Fruit fly (Drosophila melanogaster) whole organism, embryonic: ENCODE results near the gene CG13110.

Source experiments
- CG10209 ChIP-seq: fragments of 200-800 bp; sonication (Bioruptor generic); optimal IDR thresholded peaks from 3 replicates; lab custom pipeline; 2017; ENCODE audit warnings: missing biosample characterization, mild to moderate bottlenecking, missing genetic modification characterization, missing genetic modification reagents
- CG10366 ChIP-seq: fragments of 200-800 bp; sonication (Bioruptor generic); IDR thresholded peaks from 2 replicates; pipeline ENCODE4 v1.3.6; 2022; ENCODE audit warnings: missing biosample characterization, missing genetic modification characterization
- CG10462 ChIP-seq: fragments of 200-800 bp; sonication (Bioruptor generic); optimal IDR thresholded peaks from 2 replicates; lab custom pipeline; 2016; ENCODE audit warnings: missing biosample characterization, missing genetic modification characterization
- CG10543 ChIP-seq: fragments of 200-800 bp; sonication (Bioruptor generic); optimal IDR thresholded peaks from 3 replicates; lab custom pipeline; 2017; ENCODE audit warnings: missing biosample characterization, mild to moderate bottlenecking, missing genetic modification characterization, moderate library complexity
- CG1233 ChIP-seq: fragments of 200-800 bp; sonication (Bioruptor generic); optimal IDR thresholded peaks from 4 replicates; lab custom pipeline; 2018; ENCODE audit warnings: missing biosample characterization, mild to moderate bottlenecking, missing genetic modification characterization
- CG13296 ChIP-seq: fragments of 200-800 bp; sonication (Bioruptor generic); optimal IDR thresholded peaks from 3 replicates; lab custom pipeline; 2018; ENCODE audit warnings: missing biosample characterization, mild to moderate bottlenecking, missing genetic modification characterization
- CG13424 ChIP-seq: fragments of 200-800 bp; sonication (Bioruptor generic); optimal IDR thresholded peaks from 2 replicates; lab custom pipeline; 2019; ENCODE audit warnings: missing biosample characterization, mild to moderate bottlenecking, missing genetic modification characterization, moderate library complexity
- CG13775 ChIP-seq: fragments of 200-800 bp; sonication (Bioruptor generic); optimal IDR thresholded peaks from 3 replicates; lab custom pipeline; 2017; ENCODE audit warnings: missing biosample characterization, mild to moderate bottlenecking, missing genetic modification characterization
- CG13894 ChIP-seq: fragments of 200-800 bp; sonication (Bioruptor generic); optimal IDR thresholded peaks from 3 replicates; lab custom pipeline; 2018; ENCODE audit warnings: missing biosample characterization, mild to moderate bottlenecking, missing genetic modification characterization, moderate library complexity
- CG14667 ChIP-seq: fragments of 200-800 bp; sonication (Bioruptor generic); IDR thresholded peaks from 2 replicates; pipeline ENCODE4 v1.3.6; 2022; ENCODE audit warnings: missing biosample characterization, missing genetic modification characterization
- CG15601 ChIP-seq: fragments of 200-800 bp; sonication (Bioruptor generic); optimal IDR thresholded peaks from 3 replicates; lab custom pipeline; 2019; ENCODE audit warnings: missing biosample characterization, mild to moderate bottlenecking, missing genetic modification characterization, moderate library complexity
- CG1832 ChIP-seq: fragments of 200-800 bp; sonication (Bioruptor generic); optimal IDR thresholded peaks from 2 replicates; lab custom pipeline; 2017; ENCODE audit warnings: missing biosample characterization, mild to moderate bottlenecking, missing genetic modification characterization, inconsistent platforms
- CG2202 ChIP-seq: fragments of 200-800 bp; sonication (Bioruptor generic); optimal IDR thresholded peaks from 2 replicates; lab custom pipeline; 2018; ENCODE audit warnings: missing biosample characterization, mild to moderate bottlenecking, missing genetic modification characterization
- CG2678 ChIP-seq: fragments of 200-800 bp; sonication (Bioruptor generic); optimal IDR thresholded peaks from 3 replicates; lab custom pipeline; 2019; ENCODE audit warnings: missing biosample characterization, mild to moderate bottlenecking, missing genetic modification characterization, moderate library complexity
- CG32772 ChIP-seq: fragments of 200-800 bp; sonication (Bioruptor generic); IDR thresholded peaks from 2 replicates; pipeline ENCODE4 v1.3.6; 2022; ENCODE audit warnings: missing biosample characterization, missing genetic modification characterization
- CG3847 ChIP-seq: fragments of 200-800 bp; sonication (Bioruptor generic); IDR thresholded peaks from 2 replicates; pipeline ENCODE4 v1.3.6; 2022; ENCODE audit warnings: missing biosample characterization, missing genetic modification characterization
- CG6175 ChIP-seq: fragments of 200-800 bp; sonication (Bioruptor generic); IDR thresholded peaks from 3 replicates; pipeline ENCODE4 v1.3.6; 2022; ENCODE audit warnings: missing biosample characterization, missing genetic modification characterization
- CG7963 ChIP-seq: fragments of 200-800 bp; sonication (Bioruptor generic); IDR thresholded peaks from 3 replicates; pipeline ENCODE4 v1.3.6; 2022; ENCODE audit warnings: missing biosample characterization, missing genetic modification characterization; ENCODE audit not compliant: partially characterized antibody
- CG8359 ChIP-seq: fragments of 200-800 bp; sonication (Bioruptor generic); optimal IDR thresholded peaks from 2 replicates; lab custom pipeline; 2017; ENCODE audit warnings: missing biosample characterization, mild to moderate bottlenecking, missing genetic modification characterization, borderline replicate concordance
- CG9817 ChIP-seq: fragments of 200-800 bp; sonication (Bioruptor generic); optimal IDR thresholded peaks from 2 replicates; lab custom pipeline; 2018; ENCODE audit warnings: missing biosample characterization, mild to moderate bottlenecking, missing genetic modification characterization, moderate library complexity
- D19B ChIP-seq: fragments of 200-800 bp; sonication (Bioruptor generic); optimal IDR thresholded peaks from 2 replicates; lab custom pipeline; 2017; ENCODE audit warnings: missing biosample characterization, mild to moderate bottlenecking, missing genetic modification characterization
- Dref ChIP-seq: fragments of 200-800 bp; sonication (Bioruptor generic); IDR thresholded peaks from 2 replicates; pipeline ENCODE4 v1.3.6; 2022; ENCODE audit warnings: missing biosample characterization, missing genetic modification characterization
- Drgx ChIP-seq: fragments of 200-800 bp; sonication (Bioruptor generic); IDR thresholded peaks from 2 replicates; pipeline ENCODE4 v1.3.6; 2022; ENCODE audit warnings: missing biosample characterization, missing genetic modification characterization
- Fer2 ChIP-seq: fragments of 200-800 bp; sonication (Bioruptor generic); optimal IDR thresholded peaks from 2 replicates; lab custom pipeline; 2018; ENCODE audit warnings: missing biosample characterization, mild to moderate bottlenecking, missing genetic modification characterization, moderate library complexity
- GATAe ChIP-seq: fragments of 200-800 bp; sonication (Bioruptor generic); conservative IDR thresholded peaks from 2 replicates; pipeline ENCODE4 v1.3.6; 2022; ENCODE audit warnings: missing biosample characterization, missing genetic modification characterization
- H2.0 ChIP-seq: fragments of 200-800 bp; sonication (Bioruptor generic); IDR thresholded peaks from 2 replicates; pipeline ENCODE4 v1.3.6; 2022; ENCODE audit warnings: missing biosample characterization, missing genetic modification characterization
- Hey ChIP-seq: fragments of 200-800 bp; sonication (Bioruptor generic); optimal IDR thresholded peaks from 3 replicates; lab custom pipeline; 2018; ENCODE audit warnings: missing biosample characterization, mild to moderate bottlenecking, missing genetic modification characterization
- Mes4 ChIP-seq: fragments of 200-800 bp; sonication (Bioruptor generic); optimal IDR thresholded peaks from 2 replicates; lab custom pipeline; 2016; ENCODE audit warnings: missing biosample characterization, missing genetic modification characterization
- NfI ChIP-seq: fragments of 200-800 bp; sonication (Bioruptor generic); optimal IDR thresholded peaks from 3 replicates; lab custom pipeline; 2018; ENCODE audit warnings: missing biosample characterization, mild to moderate bottlenecking, missing genetic modification characterization, moderate library complexity
- Sry-β ChIP-seq: fragments of 200-800 bp; sonication (Bioruptor generic); optimal IDR thresholded peaks from 2 replicates; lab custom pipeline; 2018; ENCODE audit warnings: missing biosample characterization, mild to moderate bottlenecking, missing genetic modification characterization, moderate library complexity
- ab ChIP-seq: fragments of 200-800 bp; sonication (Bioruptor generic); optimal IDR thresholded peaks from 2 replicates; lab custom pipeline; 2016; ENCODE audit warnings: missing biosample characterization, missing genetic modification characterization
- bcd ChIP-seq: fragments of 200-800 bp; sonication (Bioruptor generic); optimal IDR thresholded peaks from 2 replicates; lab custom pipeline; 2017; ENCODE audit warnings: missing biosample characterization, mild to moderate bottlenecking, missing genetic modification characterization
- cas ChIP-seq: fragments of 200-800 bp; sonication (Bioruptor generic); IDR thresholded peaks from 2 replicates; pipeline ENCODE4 v1.3.6; 2022; ENCODE audit warnings: missing biosample characterization, missing genetic modification characterization
- cwo ChIP-seq: fragments of 200-800 bp; sonication (Bioruptor generic); optimal IDR thresholded peaks from 3 replicates; lab custom pipeline; 2017; ENCODE audit warnings: missing biosample characterization, missing genetic modification characterization, mild to moderate bottlenecking, moderate library complexity, missing genetic modification reagents
- dan ChIP-seq: fragments of 200-800 bp; sonication (Bioruptor generic); IDR thresholded peaks from 2 replicates; pipeline ENCODE4 v1.3.6; 2022; ENCODE audit warnings: missing biosample characterization, missing genetic modification characterization
- exex ChIP-seq: fragments of 200-800 bp; sonication (Bioruptor generic); optimal IDR thresholded peaks from 4 replicates; lab custom pipeline; 2018; ENCODE audit warnings: missing biosample characterization, mild to moderate bottlenecking, missing genetic modification characterization, moderate library complexity
- ind ChIP-seq: fragments of 200-800 bp; sonication (Bioruptor generic); optimal IDR thresholded peaks from 3 replicates; lab custom pipeline; 2016; ENCODE audit warnings: missing biosample characterization, missing genetic modification characterization
- lab ChIP-seq: fragments of 200-800 bp; sonication (Bioruptor generic); optimal IDR thresholded peaks from 3 replicates; lab custom pipeline; 2017; ENCODE audit warnings: missing biosample characterization, missing genetic modification characterization, mild to moderate bottlenecking, moderate library complexity, missing genetic modification reagents
- odd ChIP-seq: fragments of 200-800 bp; sonication (Bioruptor generic); optimal IDR thresholded peaks from 2 replicates; lab custom pipeline; 2017; ENCODE audit warnings: missing biosample characterization, mild to moderate bottlenecking, missing genetic modification characterization
- pan ChIP-seq, 4 experiments: fragments of >200 bp in 3 of 4; fragments of 200-800 bp in 1 of 4; sonication (Bioruptor generic) in 1 of 4; optimal IDR thresholded peaks in 3 of 4; IDR thresholded peaks in 1 of 4; 2 replicates each; pipeline versions ENCODE4 v1.3.6 to Lab custom; 2017 to 2022; ENCODE audit warnings: missing biosample characterization in 2 of 4, missing genetic modification characterization in 2 of 4, mixed read lengths in 1 of 4
- pzg ChIP-seq: fragments of 200-800 bp; sonication (Bioruptor generic); optimal IDR thresholded peaks from 3 replicates; lab custom pipeline; 2018; ENCODE audit warnings: missing biosample characterization, mild to moderate bottlenecking, missing genetic modification characterization, moderate library complexity
- rib ChIP-seq: fragments of 200-800 bp; sonication (Bioruptor generic); IDR thresholded peaks from 2 replicates; pipeline ENCODE4 v1.3.6; 2022; ENCODE audit warnings: missing biosample characterization, missing genetic modification characterization
- row ChIP-seq: fragments of 200-800 bp; sonication (Bioruptor generic); IDR thresholded peaks from 3 replicates; pipeline ENCODE4 v1.3.6; 2022; ENCODE audit warnings: missing biosample characterization, missing genetic modification characterization
- sisA ChIP-seq: fragments of 200-800 bp; sonication (Bioruptor generic); IDR thresholded peaks from 2 replicates; pipeline ENCODE4 v1.3.6; 2022; ENCODE audit warnings: missing biosample characterization, missing genetic modification characterization
- slp2 ChIP-seq: fragments of 200-800 bp; sonication (Bioruptor generic); optimal IDR thresholded peaks from 2 replicates; lab custom pipeline; 2016; ENCODE audit warnings: missing biosample characterization, missing genetic modification characterization
- ssp ChIP-seq: fragments of 200-800 bp; sonication (Bioruptor generic); IDR thresholded peaks from 2 replicates; pipeline ENCODE4 v1.3.6; 2022; ENCODE audit warnings: missing biosample characterization, missing genetic modification characterization

CG13110 gene

dm6 chr2L:9377789-9378188 is 27.5 kb downstream of the CG13110 start (continued):
- TF ChIP-seq pan (optimal IDR thresholded peaks at IDR 0.05; lab: Kevin White, UChicago), result no peak
- no peak for TF ChIP-seq pan (GFP tag; optimal IDR thresholded peaks at IDR 0.05 in 1 of 2, IDR thresholded peaks at IDR 0.05 in 1 of 2)
- TF ChIP-seq ssp (GFP tag; lab: Robert Waterston, UW), result no peak
- TF ChIP-seq CG1832 (GFP tag; lab: Kevin White, UChicago), result peak; percentile 7
- TF ChIP-seq exex (tag; lab: Kevin White, UChicago), result no peak
- TF ChIP-seq pzg, result no peak

- TF ChIP-seq CG8359 (GFP tag; lab: Kevin White, UChicago), result peak; percentile 46
- TF ChIP-seq CG10462 (GFP tag; lab: Kevin White, UChicago), result no peak
- TF ChIP-seq CG15601, result no peak
- TF ChIP-seq, all 482 proteins: peak for 1
Observed at dm6 chr2L:9386270-9386669, 36.0 kb downstream of the CG13110 start.

- TF ChIP-seq GATAe (GFP tag; lab: Robert Waterston, UW) (peak; percentile 70), Mes4 (no peak), CG6175 (GFP tag; lab: Robert Waterston, UW) (0 out of 3 replicates have a peak, but pooled peaks have one; percentile 34), odd (GFP tag; lab: Kevin White, UChicago) (peak; percentile 24), bcd (peak; percentile 33), CG13424 (tag; lab: Kevin White, UChicago) (peak; percentile 35), CG7963 (GFP tag; lab: Robert Waterston, UW) (no peak), CG2202 (tag; lab: Kevin White, UChicago) (no peak), CG1233 (GFP tag; lab: Kevin White, UChicago) (peak; percentile 11), rib (GFP tag; lab: Robert Waterston, UW) (peak; percentile 32; the same call in 1 of the 2 replicates), H2.0 (GFP tag; lab: Robert Waterston, UW) (no peak), CG13894 (tag; lab: Kevin White, UChicago) (no peak), CG10209 (GFP tag; lab: Kevin White, UChicago) (peak; percentile 37), ab (no peak), CG32772 (GFP tag; lab: Robert Waterston, UW) (0 out of 2 replicates have a peak, but pooled peaks have one; percentile 5), Drgx (GFP tag; lab: Robert Waterston, UW) (peak; percentile 65), ind (GFP tag; lab: Kevin White, UChicago) (no peak), CG10366 (peak; percentile 40; the same call in 1 of the 2 replicates), CG13296 (GFP tag; lab: Kevin White, UChicago) (peak; percentile 40), Fer2 (no peak), NfI (GFP tag; lab: Kevin White, UChicago) (peak; percentile 18), dan (no peak), CG14667 (GFP tag; lab: Robert Waterston, UW) (no peak), D19B (GFP tag; lab: Kevin White, UChicago) (peak; percentile 43), cwo (GFP tag; lab: Kevin White, UChicago) (peak; percentile 46), Sry-β (GFP tag; lab: Kevin White, UChicago) (peak; percentile 80), CG2678 (tag; lab: Kevin White, UChicago) (peak; percentile 75), Hey (tag; lab: Kevin White, UChicago) (peak; percentile 93), Dref (GFP tag; lab: Robert Waterston, UW) (no peak), CG13775 (GFP tag; lab: Kevin White, UChicago) (peak; percentile 27), slp2 (GFP tag; lab: Kevin White, UChicago) (no peak), CG10543 (peak; percentile 54), CG9817 (tag; lab: Kevin White, UChicago) (peak; percentile 44), cas (GFP tag; lab: Robert Waterston, UW) (no peak), CG3847 (GFP tag; lab: Robert Waterston, UW) (peak; percentile 50), sisA (no peak), row (GFP tag; lab: Robert Waterston, UW) (peak; percentile 76), lab (GFP tag; lab: Kevin White, UChicago) (peak; percentile 52)
Observed at dm6 chr2L:9387240-9387672, 37.0 kb downstream of the CG13110 start, which contains the start of gene Aldh. Aldh (plus strand) TSS chr2L:9387389.
